Fruit fly (Drosophila melanogaster): Measurements from ENCODE around the gene CG9919.

CG9919 gene

DNA sequence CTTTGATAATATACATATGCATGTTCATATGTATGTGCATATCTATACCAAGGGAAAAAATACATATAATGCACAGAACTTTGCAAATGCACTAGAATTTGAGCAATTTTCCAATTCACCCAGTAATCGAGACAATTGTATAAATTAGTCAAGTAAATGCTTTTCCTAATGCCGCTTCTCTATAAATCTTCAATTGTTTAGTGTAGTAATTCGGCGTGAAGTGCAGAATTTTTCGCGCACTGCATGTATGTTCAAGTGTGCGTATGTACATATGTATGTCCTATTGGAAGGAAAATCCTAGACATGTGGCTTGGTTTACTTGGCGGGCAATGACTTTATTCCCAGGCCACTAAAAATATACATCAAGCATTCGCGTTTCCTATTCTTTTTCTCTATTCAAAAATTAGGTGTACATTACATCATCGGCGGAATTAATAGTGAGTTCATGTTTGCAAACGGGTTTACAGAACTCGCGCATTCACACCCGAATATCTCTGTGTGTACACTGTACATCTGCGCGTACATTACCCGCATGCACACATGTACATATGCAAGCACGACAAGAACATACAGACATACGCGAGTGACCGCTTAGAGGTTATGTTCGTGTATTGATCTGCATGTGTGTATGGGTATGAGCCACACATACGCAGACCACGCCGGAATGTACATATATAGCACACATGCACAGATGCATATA lies 11.6 kb downstream of the CG9919 start:
- TF ChIP-seq achi (GFP tag; optimal IDR thresholded peaks at IDR 0.05) (no peak), Sox102F (GFP tag; optimal IDR thresholded peaks at IDR 0.05) (no peak), CG32006 (GFP tag; optimal IDR thresholded peaks at IDR 0.05) (peak; percentile 77), dsx (GFP tag; optimal IDR thresholded peaks at IDR 0.05; ENCODE audit: poor library complexity, severe bottlenecking) (peak; percentile 49), CG11902 (GFP tag; optimal IDR thresholded peaks at IDR 0.05) (peak; percentile 51), CG10669 (GFP tag; optimal IDR thresholded peaks at IDR 0.05) (peak; percentile 82), ss (GFP tag; optimal IDR thresholded peaks at IDR 0.05) (peak; percentile 6 to 54), CG8119 (GFP tag; IDR thresholded peaks at IDR 0.05) (peak; percentile 78), CG15336 (GFP tag; IDR thresholded peaks at IDR 0.05) (peak; percentile 75), Eip93F (GFP tag; optimal IDR thresholded peaks at IDR 0.05) (no peak), Sox15 (GFP tag; optimal IDR thresholded peaks at IDR 0.05) (peak; percentile 60), CG10631 (GFP tag; optimal IDR thresholded peaks at IDR 0.05) (peak; percentile 86), vri (GFP tag; optimal IDR thresholded peaks at IDR 0.05) (peak; percentile 87), CG8632 (GFP tag; optimal IDR thresholded peaks at IDR 0.05) (peak; percentile 67), Ets21C (GFP tag; optimal IDR thresholded peaks at IDR 0.05) (peak; percentile 50), Gug (GFP tag; IDR thresholded peaks at IDR 0.05) (peak; percentile 76), esn (GFP tag; optimal IDR thresholded peaks at IDR 0.05) (peak; percentile 70), Ets96B (tag; optimal IDR thresholded peaks at IDR 0.05) (peak; percentile 74), CG34406 (GFP tag; optimal IDR thresholded peaks at IDR 0.05) (peak; percentile 40), CG9139 (GFP tag; optimal IDR thresholded peaks at IDR 0.05) (no peak), lz (GFP tag; optimal IDR thresholded peaks at IDR 0.05) (peak; percentile 42), cyc (GFP tag; optimal IDR thresholded peaks at IDR 0.05) (peak; percentile 64), Blimp-1 (GFP tag; optimal IDR thresholded peaks at IDR 0.05) (no peak), CG6163 (GFP tag; IDR thresholded peaks at IDR 0.05) (peak; percentile 82), CG3919 (GFP tag; optimal IDR thresholded peaks at IDR 0.05) (no peak), CG11762 (GFP tag; optimal IDR thresholded peaks at IDR 0.05; ENCODE audit: insufficient read depth) (peak; percentile 69), CG11294 (GFP tag; IDR thresholded peaks at IDR 0.05) (0 out of 2 replicates have a peak, but pooled peaks have one; percentile 44), fd59A (GFP tag; optimal IDR thresholded peaks at IDR 0.05) (peak; percentile 57), Eip75B (GFP tag; optimal IDR thresholded peaks at IDR 0.05) (peak; percentile 78), Hr39 (GFP tag; optimal IDR thresholded peaks at IDR 0.05) (peak; percentile 73), OdsH (GFP tag; optimal IDR thresholded peaks at IDR 0.05) (peak; percentile 79), CG1621 (tag; optimal IDR thresholded peaks at IDR 0.05) (peak; percentile 52), dac (GFP tag; optimal IDR thresholded peaks at IDR 0.05) (peak; percentile 45), svp (GFP tag) (peak; percentile 72), Hr38 (GFP tag; optimal IDR thresholded peaks at IDR 0.05) (no peak), pdm3 (GFP tag; optimal IDR thresholded peaks at IDR 0.05) (peak; percentile 85), acj6 (GFP tag; optimal IDR thresholded peaks at IDR 0.05) (peak; percentile 82), Hr4 (GFP tag; optimal IDR thresholded peaks at IDR 0.05) (peak; percentile 79), CG7368 (GFP tag; optimal IDR thresholded peaks at IDR 0.05) (no peak), eg (GFP tag; IDR thresholded peaks at IDR 0.05) (peak; percentile 78; the same call in 2 of the 3 replicates), spab (GFP tag; optimal IDR thresholded peaks at IDR 0.05) (peak; percentile 58), CG6276 (GFP tag; optimal IDR thresholded peaks at IDR 0.05) (peak; percentile 22), Smox (GFP tag; optimal IDR thresholded peaks at IDR 0.05) (no peak), CG6792 (GFP tag; optimal IDR thresholded peaks at IDR 0.05) (peak; percentile 69), Met (GFP tag; optimal IDR thresholded peaks at IDR 0.05) (no peak), net (GFP tag; optimal IDR thresholded peaks at IDR 0.05) (peak; percentile 83), Sox14 (GFP tag; optimal IDR thresholded peaks at IDR 0.05) (peak; percentile 71), fkh (GFP tag; optimal IDR thresholded peaks at IDR 0.05) (peak; percentile 83), CG4318 (GFP tag; optimal IDR thresholded peaks at IDR 0.05) (peak; percentile 58), CG16779 (tag; optimal IDR thresholded peaks at IDR 0.05) (no peak), Lpt (GFP tag; optimal IDR thresholded peaks at IDR 0.05) (peak; percentile 72)
